Fruit fly (Drosophila melanogaster) whole organism, embryonic: ENCODE results near the gene ldbr.

Source experiments
- Adf1 ChIP-seq: fragments of 200-800 bp; sonication (Bioruptor generic); IDR thresholded peaks from 2 replicates; pipeline ENCODE4 v1.3.6; 2022; ENCODE audit warnings: missing biosample characterization, missing genetic modification characterization
- B-H2 ChIP-seq: fragments of 200-800 bp; sonication (Bioruptor generic); optimal IDR thresholded peaks from 2 replicates; lab custom pipeline; 2018; ENCODE audit warnings: missing biosample characterization, mild to moderate bottlenecking, missing genetic modification characterization
- Bdp1 ChIP-seq: fragments of 200-800 bp; sonication (Bioruptor generic); optimal IDR thresholded peaks from 3 replicates; lab custom pipeline; 2016; ENCODE audit warnings: missing biosample characterization, missing genetic modification characterization
- CG10431 ChIP-seq: fragments of 200-800 bp; sonication (Bioruptor generic); optimal IDR thresholded peaks from 3 replicates; lab custom pipeline; 2018; ENCODE audit warnings: missing biosample characterization, mild to moderate bottlenecking, missing genetic modification characterization
- CG11247 ChIP-seq: fragments of 200-800 bp; sonication (Bioruptor generic); IDR thresholded peaks from 2 replicates; pipeline ENCODE4 v1.3.6; 2022; ENCODE audit warnings: missing biosample characterization, missing genetic modification characterization
- CG12659 ChIP-seq: fragments of 200-800 bp; sonication (Bioruptor generic); optimal IDR thresholded peaks from 3 replicates; lab custom pipeline; 2017; ENCODE audit warnings: mild to moderate bottlenecking, missing biosample characterization, missing genetic modification reagents, missing genetic modification characterization
- CG13123 ChIP-seq: fragments of 200-800 bp; sonication (Bioruptor generic); optimal IDR thresholded peaks from 2 replicates; lab custom pipeline; 2016; ENCODE audit warnings: missing biosample characterization, missing genetic modification characterization
- CG13894 ChIP-seq: fragments of 200-800 bp; sonication (Bioruptor generic); optimal IDR thresholded peaks from 3 replicates; lab custom pipeline; 2018; ENCODE audit warnings: missing biosample characterization, mild to moderate bottlenecking, missing genetic modification characterization, moderate library complexity
- CG15601 ChIP-seq: fragments of 200-800 bp; sonication (Bioruptor generic); optimal IDR thresholded peaks from 3 replicates; lab custom pipeline; 2019; ENCODE audit warnings: missing biosample characterization, mild to moderate bottlenecking, missing genetic modification characterization, moderate library complexity
- CG18011 ChIP-seq: fragments of 200-800 bp; sonication (Bioruptor generic); optimal IDR thresholded peaks from 2 replicates; lab custom pipeline; 2017; ENCODE audit warnings: missing biosample characterization, missing genetic modification characterization, mild to moderate bottlenecking, moderate library complexity, missing genotype
- CG2678 ChIP-seq: fragments of 200-800 bp; sonication (Bioruptor generic); optimal IDR thresholded peaks from 3 replicates; lab custom pipeline; 2019; ENCODE audit warnings: missing biosample characterization, mild to moderate bottlenecking, missing genetic modification characterization, moderate library complexity
- CG30403 ChIP-seq: fragments of 200-800 bp; sonication (Bioruptor generic); optimal IDR thresholded peaks from 3 replicates; lab custom pipeline; 2016; ENCODE audit warnings: missing biosample characterization, missing genetic modification characterization
- CG32532 ChIP-seq: fragments of 200-800 bp; sonication (Bioruptor generic); IDR thresholded peaks from 2 replicates; pipeline ENCODE4 v1.3.6; 2022; ENCODE audit warnings: missing biosample characterization, missing genetic modification characterization
- CG32767 ChIP-seq: fragments of 200-800 bp; sonication (Bioruptor generic); IDR thresholded peaks from 2 replicates; pipeline ENCODE4 v1.3.6; 2022; ENCODE audit warnings: missing biosample characterization, missing genetic modification characterization
- CG3281 ChIP-seq: fragments of 200-800 bp; sonication (Bioruptor generic); optimal IDR thresholded peaks from 3 replicates; lab custom pipeline; 2017; ENCODE audit warnings: missing biosample characterization, mild to moderate bottlenecking, missing genetic modification characterization
- CG34422 ChIP-seq: fragments of 200-800 bp; sonication (Bioruptor generic); IDR thresholded peaks from 3 replicates; pipeline ENCODE4 v1.3.6; 2022; ENCODE audit warnings: missing biosample characterization, missing genetic modification characterization
- CG43689 ChIP-seq: fragments of 200-800 bp; sonication (Bioruptor generic); IDR thresholded peaks from 2 replicates; pipeline ENCODE4 v1.3.6; 2022; ENCODE audit warnings: missing biosample characterization, missing genetic modification characterization
- CG4404 ChIP-seq: fragments of 200-800 bp; sonication (Bioruptor generic); IDR thresholded peaks from 2 replicates; pipeline ENCODE4 v1.3.6; 2022; ENCODE audit warnings: missing biosample characterization, missing genetic modification characterization
- CG6175 ChIP-seq: fragments of 200-800 bp; sonication (Bioruptor generic); IDR thresholded peaks from 3 replicates; pipeline ENCODE4 v1.3.6; 2022; ENCODE audit warnings: missing biosample characterization, missing genetic modification characterization
- CG7987 ChIP-seq: fragments of 200-800 bp; sonication (Bioruptor generic); optimal IDR thresholded peaks from 2 replicates; lab custom pipeline; 2018; ENCODE audit warnings: missing biosample characterization, mild to moderate bottlenecking, missing genetic modification characterization, moderate library complexity
- D19A ChIP-seq: fragments of 200-800 bp; optimal IDR thresholded peaks from 3 replicates; lab custom pipeline; 2019; ENCODE audit warnings: missing biosample characterization, mild to moderate bottlenecking, missing genetic modification characterization, moderate library complexity
- Dbx ChIP-seq: fragments of 200-800 bp; sonication (Bioruptor generic); IDR thresholded peaks from 3 replicates; pipeline ENCODE4 v1.3.6; 2022; ENCODE audit warnings: missing biosample characterization, missing genetic modification characterization
- ERR ChIP-seq: fragments of 200-800 bp; sonication (Bioruptor generic); optimal IDR thresholded peaks from 2 replicates; lab custom pipeline; 2016; ENCODE audit warnings: missing biosample characterization, missing genetic modification characterization
- HmgZ ChIP-seq: fragments of 200-800 bp; sonication (Bioruptor generic); optimal IDR thresholded peaks from 2 replicates; lab custom pipeline; 2018; ENCODE audit warnings: missing biosample characterization, mild to moderate bottlenecking, missing genetic modification characterization
- Hr3 ChIP-seq: fragments of 200-800 bp; sonication (Bioruptor generic); optimal IDR thresholded peaks from 3 replicates; lab custom pipeline; 2016; ENCODE audit warnings: missing biosample characterization, missing genetic modification characterization
- Hr78 ChIP-seq, 2 experiments: fragments of 200-800 bp in 1 of 2; fragments of >200 bp in 1 of 2; sonication (Bioruptor generic) in 1 of 2; optimal IDR thresholded peaks; 2 replicates each; lab custom pipeline; 2017 to 2019; ENCODE audit warnings: missing biosample characterization in 2 of 2, missing genetic modification characterization in 2 of 2, mild to moderate bottlenecking in 1 of 2, moderate library complexity in 1 of 2
- Lpt ChIP-seq: fragments of >200 bp; optimal IDR thresholded peaks from 2 replicates; lab custom pipeline; 2018; ENCODE audit warnings: missing biosample characterization, missing genetic modification characterization
- MESR4 ChIP-seq: fragments of 200-800 bp; sonication (Bioruptor generic); optimal IDR thresholded peaks from 2 replicates; lab custom pipeline; 2018; ENCODE audit warnings: missing biosample characterization, mild to moderate bottlenecking, missing genetic modification characterization, moderate library complexity
- Max ChIP-seq: fragments of 200-800 bp; sonication (Bioruptor generic); optimal IDR thresholded peaks from 2 replicates; lab custom pipeline; 2016; ENCODE audit warnings: missing biosample characterization, mild to moderate bottlenecking, missing genetic modification characterization
- Med ChIP-seq: fragments of 200-800 bp; sonication (Bioruptor generic); peaks from one replicate; lab custom pipeline; 2016; ENCODE audit warnings: missing biosample characterization, missing genetic modification characterization, mild to moderate bottlenecking, inconsistent platforms, moderate library complexity
- Neu2 ChIP-seq: fragments of 200-800 bp; sonication (Bioruptor generic); optimal IDR thresholded peaks from 3 replicates; lab custom pipeline; 2016; ENCODE audit warnings: missing biosample characterization, missing genetic modification characterization, borderline replicate concordance
- Sox100B ChIP-seq: fragments of 200-800 bp; sonication (Bioruptor generic); optimal IDR thresholded peaks from 3 replicates; lab custom pipeline; 2018; ENCODE audit warnings: missing biosample characterization, mild to moderate bottlenecking, missing genetic modification characterization
- abd-A ChIP-seq: fragments of 200-800 bp; sonication (Bioruptor generic); optimal IDR thresholded peaks from 3 replicates; lab custom pipeline; 2019; ENCODE audit warnings: missing biosample characterization, mild to moderate bottlenecking, missing genetic modification characterization, moderate library complexity
- amos ChIP-seq: fragments of 200-800 bp; sonication (Bioruptor generic); IDR thresholded peaks from 2 replicates; pipeline ENCODE4 v1.3.6; 2022; ENCODE audit warnings: missing biosample characterization, missing genetic modification characterization; ENCODE audit not compliant: partially characterized antibody
- aop ChIP-seq: fragments of 200-800 bp; sonication (Bioruptor generic); IDR thresholded peaks from 2 replicates; pipeline ENCODE4 v1.3.6; 2022; ENCODE audit warnings: missing biosample characterization, missing genetic modification characterization
- bcd ChIP-seq: fragments of 200-800 bp; sonication (Bioruptor generic); optimal IDR thresholded peaks from 2 replicates; lab custom pipeline; 2017; ENCODE audit warnings: missing biosample characterization, mild to moderate bottlenecking, missing genetic modification characterization
- chm ChIP-seq: fragments of 200-800 bp; sonication (Bioruptor generic); IDR thresholded peaks from 2 replicates; pipeline ENCODE4 v1.3.6; 2022; ENCODE audit warnings: missing biosample characterization, missing genetic modification characterization
- crp ChIP-seq, 2 experiments: fragments of 200-800 bp; sonication (Bioruptor generic); optimal IDR thresholded peaks; 2 replicates in 1 of 2; 3 replicates in 1 of 2; lab custom pipeline; 2017; ENCODE audit warnings: missing biosample characterization in 2 of 2, missing genetic modification characterization in 2 of 2, mild to moderate bottlenecking in 1 of 2, moderate library complexity in 1 of 2
- dati ChIP-seq: fragments of 200-800 bp; sonication (Bioruptor generic); IDR thresholded peaks from 2 replicates; pipeline ENCODE4 v1.3.6; 2022; ENCODE audit warnings: missing biosample characterization, missing genetic modification characterization
- dmrt11E ChIP-seq: fragments of 200-800 bp; sonication (Bioruptor generic); optimal IDR thresholded peaks from 3 replicates; lab custom pipeline; 2018; ENCODE audit warnings: missing biosample characterization, mild to moderate bottlenecking, missing genetic modification characterization, moderate library complexity
- dmrt99B ChIP-seq: fragments of 200-800 bp; sonication (Bioruptor generic); optimal IDR thresholded peaks from 2 replicates; lab custom pipeline; 2018; ENCODE audit warnings: missing biosample characterization, mild to moderate bottlenecking, missing genetic modification characterization, moderate library complexity
- esg ChIP-seq: fragments of 200-800 bp; sonication (Bioruptor generic); conservative IDR thresholded peaks from 2 replicates; pipeline ENCODE4 v1.3.6; 2022; ENCODE audit warnings: missing biosample characterization, missing genetic modification characterization
- hb ChIP-seq: fragments of 200-800 bp; sonication (Bioruptor generic); IDR thresholded peaks from 3 replicates; pipeline ENCODE4 v1.3.6; 2022; ENCODE audit warnings: missing biosample characterization, missing genetic modification characterization; ENCODE audit not compliant: partially characterized antibody
- ind ChIP-seq: fragments of 200-800 bp; sonication (Bioruptor generic); optimal IDR thresholded peaks from 3 replicates; lab custom pipeline; 2016; ENCODE audit warnings: missing biosample characterization, missing genetic modification characterization
- lab ChIP-seq: fragments of 200-800 bp; sonication (Bioruptor generic); optimal IDR thresholded peaks from 3 replicates; lab custom pipeline; 2017; ENCODE audit warnings: missing biosample characterization, missing genetic modification characterization, mild to moderate bottlenecking, moderate library complexity, missing genetic modification reagents
- lbe ChIP-seq: fragments of 200-800 bp; sonication (Bioruptor generic); optimal IDR thresholded peaks from 2 replicates; lab custom pipeline; 2016; ENCODE audit warnings: missing biosample characterization, mild to moderate bottlenecking, missing genetic modification characterization
- p53 ChIP-seq: fragments of 200-800 bp; sonication (Bioruptor generic); optimal IDR thresholded peaks from 2 replicates; lab custom pipeline; 2016; ENCODE audit warnings: missing biosample characterization, missing genetic modification characterization
- rib ChIP-seq: fragments of 200-800 bp; sonication (Bioruptor generic); IDR thresholded peaks from 2 replicates; pipeline ENCODE4 v1.3.6; 2022; ENCODE audit warnings: missing biosample characterization, missing genetic modification characterization
- sim ChIP-seq: fragments of 200-800 bp; sonication (Bioruptor generic); IDR thresholded peaks from 2 replicates; pipeline ENCODE4 v1.3.6; 2022; ENCODE audit warnings: missing biosample characterization, missing genetic modification characterization
- stwl ChIP-seq: fragments of 200-800 bp; sonication (Bioruptor generic); optimal IDR thresholded peaks from 3 replicates; lab custom pipeline; 2018; ENCODE audit warnings: missing biosample characterization, mild to moderate bottlenecking, missing genetic modification characterization, moderate library complexity
- tin ChIP-seq: fragments of 200-800 bp; sonication (Bioruptor generic); optimal IDR thresholded peaks from 3 replicates; lab custom pipeline; 2016; ENCODE audit warnings: missing biosample characterization, missing genetic modification characterization
- tna ChIP-seq: fragments of 200-800 bp; sonication (Bioruptor generic); IDR thresholded peaks from 2 replicates; pipeline ENCODE4 v1.3.6; 2022; ENCODE audit warnings: missing biosample characterization, missing genetic modification characterization; ENCODE audit not compliant: partially characterized antibody
- vvl ChIP-seq: fragments of 200-800 bp; sonication (Bioruptor generic); IDR thresholded peaks from 2 replicates; pipeline ENCODE4 v1.3.6; 2022; ENCODE audit warnings: missing biosample characterization, missing genetic modification characterization

Gene ldbr

dm6 chr3L:8073872-8074271 lies 47.8 kb upstream of the ldbr start (continued):
- peak; percentile 91 for TF ChIP-seq CG13894 (tag; lab: Kevin White, UChicago)
- no peak for TF ChIP-seq p53 (GFP tag; lab: Kevin White, UChicago)
- TF ChIP-seq CG12659 (GFP tag; lab: Kevin White, UChicago): no peak
- no peak for TF ChIP-seq Dbx (GFP tag; lab: Robert Waterston, UW)
- no peak for TF ChIP-seq sim
- no peak for TF ChIP-seq CG4404 (GFP tag; lab: Robert Waterston, UW)
- no peak for TF ChIP-seq esg (GFP tag; lab: Robert Waterston, UW)
- TF ChIP-seq Med (GFP tag; lab: Kevin White, UChicago): peak; percentile 84
- 0 out of 2 replicates have a peak, but pooled peaks have one; percentile 31 for TF ChIP-seq Adf1
- TF ChIP-seq CG3281 (GFP tag; lab: Kevin White, UChicago): no peak
- TF ChIP-seq CG30403 (GFP tag; lab: Kevin White, UChicago): no peak
- TF ChIP-seq chm: 0 out of 2 replicates have a peak, but pooled peaks have one; percentile 23
- no peak for TF ChIP-seq lbe (GFP tag; lab: Kevin White, UChicago)
- TF ChIP-seq Max (GFP tag; lab: Kevin White, UChicago): no peak
- peak; percentile 60 for TF ChIP-seq CG18011
- TF ChIP-seq tna (GFP tag; lab: Robert Waterston, UW): no peak
- no peak for TF ChIP-seq Neu2 (GFP tag; lab: Kevin White, UChicago)
- TF ChIP-seq vvl: peak; percentile 49; the same call in 1 of the 2 replicates
- no peak for TF ChIP-seq CG6175 (GFP tag; lab: Robert Waterston, UW)
- TF ChIP-seq Sox100B (GFP tag; lab: Kevin White, UChicago): no peak
- no peak for TF ChIP-seq CG15601 (tag; lab: Kevin White, UChicago)
- TF ChIP-seq CG32532 (GFP tag; lab: Robert Waterston, UW): peak; percentile 44
- TF ChIP-seq Lpt: no peak
- TF ChIP-seq dati: no peak
- TF ChIP-seq amos: no peak
- no peak for TF ChIP-seq hb (GFP tag; lab: Robert Waterston, UW)
- TF ChIP-seq bcd (GFP tag; lab: Kevin White, UChicago): no peak
- no peak for TF ChIP-seq MESR4 (GFP tag; lab: Kevin White, UChicago)
- peak; percentile 5 for TF ChIP-seq HmgZ (tag; lab: Kevin White, UChicago)
- no peak for TF ChIP-seq tin (GFP tag; lab: Kevin White, UChicago)
- TF ChIP-seq D19A (tag; lab: Kevin White, UChicago): no peak
- no peak for TF ChIP-seq Bdp1
- TF ChIP-seq ERR: no peak
- TF ChIP-seq ind (GFP tag; lab: Kevin White, UChicago): no peak
- TF ChIP-seq aop (GFP tag; lab: Robert Waterston, UW): no peak
- TF ChIP-seq dmrt99B (tag; lab: Kevin White, UChicago): no peak
- TF ChIP-seq crp (GFP tag; optimal IDR thresholded peaks at IDR 0.05; lab: Kevin White, UChicago): no peak

- TF ChIP-seq CG10431 (GFP tag; lab: Kevin White, UChicago) (no peak), abd-A (tag; lab: Kevin White, UChicago) (peak; percentile 14), rib (GFP tag; lab: Robert Waterston, UW) (no peak), CG34422 (GFP tag; lab: Robert Waterston, UW) (no peak), lab (GFP tag; lab: Kevin White, UChicago) (peak; percentile 32), CG32767 (GFP tag; lab: Robert Waterston, UW) (no peak), B-H2 (GFP tag; lab: Kevin White, UChicago) (no peak), CG2678 (tag; lab: Kevin White, UChicago) (peak; percentile 12), CG11247 (GFP tag; lab: Robert Waterston, UW) (no peak), Max (GFP tag; lab: Kevin White, UChicago) (no peak), CG43689 (GFP tag; lab: Robert Waterston, UW) (no peak), Hr3 (no peak), Hr78 (GFP tag; optimal IDR thresholded peaks at IDR 0.05; lab: Kevin White, UChicago) (no peak), CG13123 (GFP tag; lab: Kevin White, UChicago) (no peak), dmrt11E (no peak), CG7987 (GFP tag; lab: Kevin White, UChicago) (no peak), stwl (no peak)
These were observed 46.7 kb upstream of the ldbr start for dm6 chr3L:8074944-8075343.
